Worm (Caenorhabditis elegans): Measurements from ENCODE around the gene C14F11.4.

- TF ChIP-seq nhr-12 (tag; optimal IDR thresholded peaks at IDR 0.05) (no peak), ztf-11 (tag; optimal IDR thresholded peaks at IDR 0.05) (no peak), skn-1 (tag; optimal IDR thresholded peaks at IDR 0.05) (no peak), snpc-4 (tag; optimal IDR thresholded peaks at IDR 0.05) (no peak), ztf-1 (GFP tag; conservative IDR thresholded peaks at IDR 0.05) (no peak), zag-1 (tag; optimal IDR thresholded peaks at IDR 0.05) (no peak), nhr-77 (tag; optimal IDR thresholded peaks at IDR 0.05) (no peak), nhr-237 (tag; optimal IDR thresholded peaks at IDR 0.05) (no peak), lin-11 (tag; optimal IDR thresholded peaks at IDR 0.05) (no peak), ZK546.5 (tag; optimal IDR thresholded peaks at IDR 0.05) (no peak), nhr-6 (tag; optimal IDR thresholded peaks at IDR 0.05) (no peak), unc-62 (GFP tag; optimal IDR thresholded peaks at IDR 0.05) (no peak)
Measured at ce11 chrX:6203315-6203714, 29.5 kb downstream of the C14F11.4 start.

Data from whole organism, L2 larva.